Worm (Caenorhabditis elegans): ENCODE data around the gene CD4.11.

DNA sequence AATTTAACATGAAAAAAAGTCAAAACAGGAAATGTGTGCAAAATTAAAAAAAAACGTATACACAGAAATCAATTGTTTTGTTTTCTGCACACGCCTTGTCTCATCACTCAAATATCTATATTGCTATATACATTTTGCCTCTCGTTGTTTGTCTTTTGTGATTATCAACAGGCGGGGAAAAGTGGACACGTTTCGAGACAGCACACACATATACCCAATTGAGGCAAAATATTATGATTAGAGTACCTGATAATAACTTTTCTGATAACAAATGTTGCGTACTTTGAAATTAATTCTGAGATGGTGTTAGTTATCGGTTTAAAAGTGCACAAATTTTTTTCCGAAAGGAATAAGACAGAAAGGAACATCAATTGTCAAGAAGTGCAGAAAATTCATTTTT, 25.1 kb upstream of the CD4.11 start:
- no peak for TF ChIP-seq snpc-4 (GFP tag; optimal IDR thresholded peaks at IDR 0.05)
- no peak for TF ChIP-seq snpc-4 (tag; optimal IDR thresholded peaks at IDR 0.05)
- TF ChIP-seq F37B4.10 (GFP tag; IDR thresholded peaks at IDR 0.05) = no peak
- TF ChIP-seq snpc-1.3 (tag; optimal IDR thresholded peaks at IDR 0.05; ENCODE audit: insufficient read depth) = no peak
- TF ChIP-seq attf-3 (GFP tag; conservative IDR thresholded peaks at IDR 0.05) = no peak
- no peak for TF ChIP-seq hsf-1 (GFP tag; IDR thresholded peaks at IDR 0.05)
- no peak for TF ChIP-seq attf-6 (GFP tag; IDR thresholded peaks at IDR 0.05)
- no peak for TF ChIP-seq attf-5 (GFP tag; optimal IDR thresholded peaks at IDR 0.05)
- no peak for TF ChIP-seq T07F8.4 (tag; optimal IDR thresholded peaks at IDR 0.05)
